Worm (Caenorhabditis elegans) whole organism, midembryonic: ENCODE results near the gene F10E9.3.

Experiments used
- T22C8.4 ChIP-seq: fragments of 200-800 bp; sonication (Bioruptor generic); IDR thresholded peaks from 2 replicates; pipeline ENCODE4 v1.3.6; 2022; ENCODE audit warnings: missing genetic modification characterization, missing compliant biosample characterization
- klf-2 ChIP-seq: fragments of 200-800 bp; sonication (Bioruptor generic); conservative IDR thresholded peaks from 2 replicates; pipeline ENCODE4 v1.3.6; 2022; ENCODE audit warnings: missing genetic modification reagents, missing genetic modification characterization, missing compliant biosample characterization
- med-1 ChIP-seq: sonication (generic microtip); optimal IDR thresholded peaks from 2 replicates; lab custom pipeline; 2017; ENCODE audit warnings: missing genetic modification characterization, mild to moderate bottlenecking, missing compliant biosample characterization, antibody characterized with exemption, missing genetic modification reagents; ENCODE audit not compliant: insufficient read depth
- ref-1 ChIP-seq: fragments of 200-800 bp; sonication (Bioruptor generic); conservative IDR thresholded peaks from 2 replicates; pipeline ENCODE4 v1.3.6; 2022; ENCODE audit warnings: missing genetic modification reagents, missing genetic modification characterization, missing compliant biosample characterization
- tab-1 ChIP-seq: fragments of 200-800 bp; sonication (Bioruptor generic); IDR thresholded peaks from 2 replicates; pipeline ENCODE4 v1.3.6; 2022; ENCODE audit warnings: missing genetic modification characterization, missing compliant biosample characterization
- ztf-23 ChIP-seq: fragments of 200-800 bp; sonication (Bioruptor generic); IDR thresholded peaks from 2 replicates; pipeline ENCODE4 v1.3.6; 2022; ENCODE audit warnings: missing genetic modification reagents, missing genetic modification characterization, missing compliant biosample characterization
- ztf-29 ChIP-seq: fragments of 200-800 bp; sonication (Bioruptor generic); IDR thresholded peaks from 2 replicates; pipeline ENCODE4 v1.3.6; 2022; ENCODE audit warnings: missing genetic modification reagents, missing genetic modification characterization, missing compliant biosample characterization

ce11 chrIII:8287519-8287918 lies 23.3 kb upstream of the F10E9.3 start:
- TF ChIP-seq klf-2 (no peak), ztf-23 (GFP tag; lab: Robert Waterston, UW) (0 out of 2 replicates have a peak, but pooled peaks have one; percentile 16), ztf-29 (GFP tag; lab: Robert Waterston, UW) (no peak), ref-1 (GFP tag; lab: Robert Waterston, UW) (no peak), T22C8.4 (GFP tag; lab: Robert Waterston, UW) (no peak), med-1 (GFP tag; lab: Kevin White, UChicago) (no peak), tab-1 (GFP tag; lab: Robert Waterston, UW) (no peak)
